Worm (Caenorhabditis elegans) whole organism, dauer: ENCODE measurements around the gene ceh-39.

ENCODE experiments used
- unc-62 ChIP-seq: sonication (generic microtip); optimal IDR thresholded peaks from 2 replicates; lab custom pipeline; 2017; ENCODE audit warnings: missing biosample characterization, missing genetic modification reagents, missing genetic modification characterization

Gene ceh-39

DNA sequence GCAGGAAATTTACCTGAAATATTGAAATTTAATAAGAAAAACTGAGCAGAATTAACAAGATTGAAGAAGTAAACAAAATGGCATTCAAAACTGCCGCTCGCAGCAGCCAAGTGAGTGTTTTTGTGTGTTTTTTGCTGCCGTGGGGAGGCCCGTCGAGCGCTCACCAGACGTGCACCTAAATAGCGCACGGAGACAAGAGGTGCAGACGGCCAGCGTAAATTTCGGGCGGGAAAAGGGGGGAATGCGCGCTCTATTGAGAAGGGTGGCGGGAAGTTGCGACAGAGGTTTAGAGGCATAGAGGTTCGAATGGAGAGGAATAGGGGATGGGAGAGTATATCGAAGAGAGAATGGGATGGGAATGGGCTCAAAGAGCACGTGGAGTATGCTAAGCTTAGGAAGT lies at the start of gene ceh-39:
Gene ceh-39, minus strand, starts transcription at position 13 of the 400 bp plus-strand sequence.
- TF ChIP-seq unc-62 (GFP tag; lab: Kevin White, UChicago) = no peak

- no peak for TF ChIP-seq unc-62 (GFP tag; lab: Kevin White, UChicago)
Measured at ce11 chrX:1901480-1901879, 45.5 kb upstream of the ceh-39 start.

- TF ChIP-seq unc-62 (GFP tag; lab: Kevin White, UChicago) = no peak
Measured at ce11 chrX:1897243-1897642, 41.3 kb upstream of the ceh-39 start, which contains the start of gene B0294.1. Gene B0294.1 (minus strand): TSS chrX:1897343.

- TF ChIP-seq unc-62 (GFP tag; lab: Kevin White, UChicago) = no peak
Measured at ce11 chrX:1891887-1892286, 35.9 kb upstream of the ceh-39 start, which contains the start of gene B0294.3. Gene B0294.3 (plus strand): TSS chrX:1892187.

DNA sequence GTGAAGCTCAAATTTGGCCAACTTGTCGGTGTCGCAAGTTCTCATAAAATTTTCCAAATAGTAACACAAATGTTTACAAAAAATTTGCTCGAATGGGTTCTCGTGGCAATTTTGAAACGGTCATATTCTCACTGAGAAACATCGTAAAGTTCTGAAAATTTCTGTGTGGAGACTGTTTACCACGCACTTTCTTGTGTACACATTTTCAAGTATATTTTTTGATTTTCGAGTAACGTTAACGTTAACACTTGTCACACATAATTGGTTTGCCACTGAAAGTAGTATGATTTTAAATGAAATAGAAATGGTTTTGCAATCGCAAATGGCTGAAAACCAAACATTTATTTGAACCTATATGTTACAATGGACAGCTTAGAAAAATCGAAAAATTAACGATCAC lies 34.8 kb upstream of the ceh-39 start:
- TF ChIP-seq unc-62 (GFP tag; lab: Kevin White, UChicago) = no peak

ce11 chrX:1888445-1889035 lies 32.6 kb upstream of the ceh-39 start:
- TF ChIP-seq unc-62 (GFP tag; lab: Kevin White, UChicago) = no peak

DNA sequence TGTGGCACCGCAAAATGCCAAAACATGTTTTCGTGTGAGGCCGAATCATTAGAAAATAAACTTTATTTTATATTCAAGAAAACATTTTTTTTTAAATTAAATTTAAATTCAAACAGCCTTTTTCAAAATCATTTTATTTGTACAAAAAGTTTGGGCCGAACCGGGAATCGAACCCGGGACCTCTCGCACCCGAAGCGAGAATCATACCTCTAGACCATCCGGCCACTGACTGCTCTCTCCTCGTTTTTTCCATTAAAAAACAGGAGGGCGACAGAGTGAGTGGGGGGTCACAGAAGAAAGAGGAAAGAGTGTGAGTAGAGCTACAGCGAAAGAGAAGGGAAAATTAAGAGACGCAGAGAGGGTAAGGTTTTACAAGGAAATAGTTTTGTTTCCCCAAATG lies 24.7 kb upstream of the ceh-39 start:
- no peak for TF ChIP-seq unc-62 (GFP tag; lab: Kevin White, UChicago)

DNA sequence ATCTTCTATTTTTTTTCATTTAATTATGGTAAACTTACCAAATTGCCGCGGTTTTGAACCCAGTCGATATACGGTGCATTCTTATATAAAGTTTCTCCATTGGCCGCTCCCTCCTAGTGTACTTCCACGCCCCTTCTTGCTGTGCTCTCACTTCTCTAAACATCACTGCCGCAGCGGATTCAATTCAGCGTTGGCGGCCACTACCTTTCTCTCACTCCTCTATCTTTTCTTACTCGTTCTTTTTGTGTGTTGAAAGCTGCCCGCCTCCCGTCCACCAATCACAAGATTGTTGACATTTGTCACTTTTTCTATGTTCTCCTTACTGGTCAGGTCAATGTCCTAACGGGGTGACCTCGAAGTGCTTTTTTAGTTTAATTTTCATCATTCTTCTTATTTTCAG lies 15.0 kb upstream of the ceh-39 start:
- TF ChIP-seq unc-62 (GFP tag; lab: Kevin White, UChicago) = no peak

DNA sequence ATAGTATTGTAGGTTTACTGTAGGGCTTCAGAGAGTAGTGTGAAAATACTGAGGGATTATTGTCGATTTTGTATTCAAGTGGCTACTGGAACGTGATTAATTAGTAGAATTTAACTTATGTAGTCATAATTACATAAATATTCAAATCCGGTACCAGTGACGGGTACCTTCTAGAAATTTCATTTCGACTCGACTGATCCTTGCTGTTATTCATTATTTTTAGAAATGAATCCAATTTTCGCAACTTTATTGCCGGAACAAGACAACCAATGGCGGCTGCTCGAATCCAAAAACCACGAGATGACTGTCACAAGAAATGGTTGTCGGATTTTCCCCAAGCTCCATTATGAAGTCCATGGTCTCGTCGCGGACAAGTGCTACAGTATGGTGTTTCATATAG lies 9.0 kb upstream of the ceh-39 start, which contains the start of gene tbx-41:
Gene tbx-41, plus strand, starts transcription at position 301 of the 400 bp plus-strand sequence.
- TF ChIP-seq unc-62 (GFP tag; lab: Kevin White, UChicago) = no peak

DNA sequence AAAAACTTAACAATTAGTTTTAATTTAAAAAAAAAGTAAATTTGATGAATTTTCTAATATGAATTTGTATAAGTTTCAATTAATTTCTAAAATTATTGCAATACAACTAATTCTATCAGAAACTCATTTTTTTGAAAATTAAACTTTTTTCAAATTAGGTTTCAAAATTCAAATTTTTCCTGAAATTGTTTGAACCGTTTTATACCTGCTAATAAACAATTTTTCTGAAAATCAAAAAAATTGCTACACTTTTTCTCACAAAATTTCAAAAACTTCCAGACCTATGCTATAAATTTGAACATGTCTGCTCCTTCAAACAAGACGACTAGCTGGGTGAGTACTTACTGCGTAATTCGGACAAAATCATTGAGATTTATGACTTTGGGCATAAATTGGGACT lies 4.5 kb upstream of the ceh-39 start, which contains the start of gene T26C11.8:
Gene T26C11.8, plus strand, starts transcription at position 301 of the 400 bp plus-strand sequence.
- TF ChIP-seq unc-62 (GFP tag; lab: Kevin White, UChicago) = no peak

DNA sequence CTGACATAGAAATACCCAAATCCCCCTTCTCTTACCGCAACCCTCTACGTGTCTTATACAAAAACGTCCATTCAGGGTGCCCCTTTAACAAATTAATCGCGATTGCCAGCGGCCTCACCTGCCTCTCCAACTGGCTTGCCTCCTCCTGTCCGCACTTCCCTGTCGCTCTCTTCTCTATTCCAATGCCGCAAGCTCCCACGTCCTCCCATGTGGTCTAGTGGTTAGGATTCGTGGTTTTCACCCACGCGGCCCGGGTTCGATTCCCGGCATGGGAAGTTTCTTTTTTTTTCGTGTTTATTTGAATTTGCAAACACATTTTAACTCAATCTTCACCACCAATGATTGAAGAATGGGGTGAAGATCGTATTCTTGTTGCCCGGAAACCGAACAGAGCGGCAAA lies 2.6 kb upstream of the ceh-39 start:
- TF ChIP-seq unc-62 (GFP tag; lab: Kevin White, UChicago) = no peak

DNA sequence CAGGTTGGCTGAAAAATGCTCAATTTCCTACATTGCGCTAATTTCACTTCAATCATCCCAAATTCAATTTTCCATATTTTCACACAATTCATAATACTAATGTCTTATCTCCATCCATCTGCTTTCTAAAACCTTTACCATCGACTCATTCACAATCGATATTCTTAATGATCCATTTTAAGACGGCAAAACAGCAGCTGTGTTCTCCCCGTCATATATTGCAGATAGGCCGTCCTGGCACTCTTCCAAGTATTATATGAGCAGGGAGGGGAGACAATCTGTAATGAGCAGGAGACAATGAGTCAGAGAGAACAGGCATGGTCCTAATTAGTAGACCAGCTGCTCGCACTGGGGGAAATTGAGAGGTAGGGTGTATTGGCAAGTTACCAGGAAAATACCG lies 1.8 kb upstream of the ceh-39 start:
- TF ChIP-seq unc-62 (GFP tag; lab: Kevin White, UChicago) = no peak

ce11 chrX:1853596-1853995 lies 2.4 kb downstream of the ceh-39 start, which contains the start of gene T26C11.9:
Gene T26C11.9 (minus strand): TSS chrX:1853849.
- TF ChIP-seq unc-62 (GFP tag; lab: Kevin White, UChicago) = no peak

- no peak for TF ChIP-seq unc-62 (GFP tag; lab: Kevin White, UChicago)
Measured at ce11 chrX:1852636-1853035, 3.3 kb downstream of the ceh-39 start, which contains the start of gene ceh-21. Gene ceh-21 (minus strand): TSS chrX:1852736.

ce11 chrX:1850525-1850924 lies 5.4 kb downstream of the ceh-39 start:
- TF ChIP-seq unc-62 (GFP tag; lab: Kevin White, UChicago) = no peak

DNA sequence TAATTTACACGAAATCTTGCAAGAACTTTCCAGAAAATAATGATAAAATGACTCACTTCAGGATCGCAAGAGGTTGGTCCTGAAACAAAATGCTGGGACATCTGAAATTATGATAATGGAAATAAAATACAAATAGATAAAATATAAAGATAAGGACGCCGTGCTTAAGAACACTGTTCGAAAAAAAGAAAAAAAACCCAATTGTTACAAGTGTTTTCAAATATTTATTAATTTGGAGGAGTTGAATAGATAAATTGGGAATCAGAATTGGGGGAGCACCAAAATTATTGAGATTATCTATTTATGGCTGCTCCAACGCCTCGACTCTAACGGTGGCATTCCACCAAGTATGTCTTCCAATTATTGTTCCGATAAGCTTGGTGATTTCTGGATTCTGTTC lies 7.4 kb downstream of the ceh-39 start, which contains the start of gene ceh-41:
Gene ceh-41, minus strand, starts transcription at position 101 of the 400 bp plus-strand sequence.
- TF ChIP-seq unc-62 (GFP tag; lab: Kevin White, UChicago) = no peak

DNA sequence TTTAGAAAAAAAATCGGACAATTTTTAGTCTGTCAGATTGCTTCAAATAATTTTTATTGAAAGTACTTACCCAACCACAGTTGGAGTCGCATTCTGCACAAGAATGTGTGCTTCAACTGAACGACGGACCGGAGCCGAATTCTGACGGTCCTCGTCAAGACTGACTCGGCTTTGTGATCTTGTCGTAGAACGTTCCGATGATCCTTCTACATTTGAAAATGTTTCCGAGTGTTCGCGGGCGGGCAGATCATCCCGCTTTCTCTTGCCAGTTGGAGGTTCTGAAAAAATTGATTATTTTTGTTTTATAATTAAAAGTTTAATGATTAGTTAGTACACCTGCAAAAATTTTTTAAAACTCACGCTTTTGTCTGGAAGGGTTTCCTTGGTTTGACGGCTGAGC lies 8.3 kb downstream of the ceh-39 start:
- TF ChIP-seq unc-62 (GFP tag; lab: Kevin White, UChicago) = no peak
